Worm (Caenorhabditis elegans) whole organism, L4 larva: ENCODE measurements around the gene ttr-49.

Experiments used
- F44E2.7 ChIP-seq: fragments of 200-800 bp; sonication (Bioruptor generic); IDR thresholded peaks from 2 replicates; pipeline ENCODE4 v2.1.2; 2022; ENCODE audit warnings: missing genetic modification characterization, missing compliant biosample characterization
- Y105C5A.15 ChIP-seq: fragments of 200-800 bp; sonication (Bioruptor generic); IDR thresholded peaks from 2 replicates; pipeline ENCODE4 v1.3.6; 2022; ENCODE audit warnings: missing genetic modification characterization, missing compliant biosample characterization
- aha-1 ChIP-seq: fragments of 150-350 bp; peaks from one replicate; lab custom pipeline; 2014; ENCODE audit warnings: missing biosample characterization, missing genetic modification characterization
- aly-2 ChIP-seq: sonication (generic microtip); optimal IDR thresholded peaks from 2 replicates; lab custom pipeline; 2018; ENCODE audit warnings: missing biosample characterization, missing genetic modification characterization
- ama-1 ChIP-seq: fragments of 150-350 bp; optimal IDR thresholded peaks from 2 replicates; lab custom pipeline; 2014; ENCODE audit warnings: inconsistent platforms, mixed read lengths
- attf-4 ChIP-seq: sonication (generic microtip); optimal IDR thresholded peaks from 3 replicates; lab custom pipeline; 2017; ENCODE audit warnings: missing biosample characterization, missing genetic modification characterization
- ceh-20 ChIP-seq: fragments of 200-800 bp; sonication (Bioruptor generic); IDR thresholded peaks from 2 replicates; pipeline ENCODE4 v1.3.6; 2022; ENCODE audit warnings: missing genetic modification reagents, missing genetic modification characterization, missing compliant biosample characterization
- ceh-28 ChIP-seq: fragments of 150-350 bp; optimal IDR thresholded peaks from 2 replicates; lab custom pipeline; 2014; ENCODE audit warnings: missing biosample characterization, missing genetic modification reagents, missing genetic modification characterization
- ceh-32 ChIP-seq: sonication (generic microtip); optimal IDR thresholded peaks from 2 replicates; lab custom pipeline; 2016; ENCODE audit warnings: mild to moderate bottlenecking, missing genetic modification characterization, missing compliant biosample characterization; ENCODE audit not compliant: poor library complexity
- ceh-44 ChIP-seq: fragments of 200-800 bp; sonication (Bioruptor generic); IDR thresholded peaks from 2 replicates; pipeline ENCODE4 v1.3.6; 2022; ENCODE audit warnings: missing genetic modification reagents, missing genetic modification characterization, missing compliant biosample characterization
- ceh-82 ChIP-seq: sonication (generic microtip); optimal IDR thresholded peaks from 2 replicates; lab custom pipeline; 2017; ENCODE audit warnings: missing biosample characterization, missing genetic modification characterization
- ces-1 ChIP-seq: fragments of 150-350 bp; sonication (generic microtip); optimal IDR thresholded peaks from 4 replicates; lab custom pipeline; 2014; ENCODE audit warnings: missing biosample characterization, missing genetic modification reagents, missing genetic modification characterization
- daf-12 ChIP-seq: fragments of 150-350 bp; optimal IDR thresholded peaks from 2 replicates; lab custom pipeline; 2014; ENCODE audit warnings: missing biosample characterization, missing genetic modification reagents, missing genetic modification characterization
- daf-16 ChIP-seq, 3 experiments: sonication (generic microtip); optimal IDR thresholded peaks; 2 replicates each; lab custom pipeline; 2016 to 2017; ENCODE audit warnings: missing genetic modification characterization in 3 of 3, missing genetic modification reagents in 3 of 3, mild to moderate bottlenecking in 2 of 3, missing compliant biosample characterization in 2 of 3, missing biosample characterization in 1 of 3, moderate library complexity in 1 of 3
- dmd-6 ChIP-seq: fragments of 200-800 bp; sonication (Bioruptor generic); IDR thresholded peaks from 2 replicates; pipeline ENCODE4 v1.3.6; 2022; ENCODE audit warnings: missing genetic modification reagents, missing genetic modification characterization, missing compliant biosample characterization
- dmd-8 ChIP-seq: fragments of 200-800 bp; sonication (Bioruptor generic); IDR thresholded peaks from 2 replicates; pipeline ENCODE4 v1.3.6; 2022; ENCODE audit warnings: missing genetic modification characterization, missing compliant biosample characterization
- dmd-9 ChIP-seq: fragments of 200-800 bp; sonication (Bioruptor generic); IDR thresholded peaks from 2 replicates; pipeline ENCODE4 v1.3.6; 2022; ENCODE audit warnings: missing genetic modification reagents, missing genetic modification characterization, missing compliant biosample characterization
- dve-1 ChIP-seq: sonication (generic microtip); optimal IDR thresholded peaks from 2 replicates; lab custom pipeline; 2017; ENCODE audit warnings: antibody characterized with exemption, mild to moderate bottlenecking, missing genetic modification characterization, missing compliant biosample characterization; ENCODE audit not compliant: insufficient read depth
- egl-27 ChIP-seq: sonication (generic microtip); optimal IDR thresholded peaks from 3 replicates; lab custom pipeline; 2017; ENCODE audit warnings: missing biosample characterization, missing genetic modification reagents, missing genetic modification characterization
- fkh-10 ChIP-seq: fragments of 150-350 bp; optimal IDR thresholded peaks from 2 replicates; lab custom pipeline; 2014; ENCODE audit warnings: missing biosample characterization, missing genetic modification reagents, missing genetic modification characterization
- hif-1 ChIP-seq, 2 experiments: sonication (generic microtip); optimal IDR thresholded peaks; 2 replicates each; lab custom pipeline; 2016 to 2017; ENCODE audit warnings: missing compliant biosample characterization in 2 of 2, missing genetic modification characterization in 2 of 2, missing genetic modification reagents in 2 of 2, missing genotype in 2 of 2, mild to moderate bottlenecking in 1 of 2
- hlh-30 ChIP-seq: sonication (generic microtip); optimal IDR thresholded peaks from 2 replicates; lab custom pipeline; 2017; ENCODE audit warnings: antibody characterized with exemption, mild to moderate bottlenecking, missing genetic modification characterization, missing compliant biosample characterization; ENCODE audit not compliant: insufficient read depth
- hmg-1.1 ChIP-seq: fragments of 200-800 bp; sonication (Bioruptor generic); IDR thresholded peaks from 2 replicates; pipeline ENCODE4 v1.3.6; 2022; ENCODE audit warnings: missing genetic modification reagents, missing genetic modification characterization, missing compliant biosample characterization
- lim-7 ChIP-seq: fragments of 200-800 bp; sonication (Bioruptor generic); IDR thresholded peaks from 2 replicates; pipeline ENCODE4 v1.3.6; 2022; ENCODE audit warnings: missing genetic modification characterization, missing compliant biosample characterization
- lin-15B ChIP-seq: fragments of 150-350 bp; sonication (generic microtip); optimal IDR thresholded peaks from 3 replicates; lab custom pipeline; 2014; ENCODE audit warnings: missing biosample characterization, missing genetic modification characterization
- lin-38 ChIP-seq: fragments of 200-800 bp; sonication (Bioruptor generic); IDR thresholded peaks from 2 replicates; pipeline ENCODE4 v1.3.6; 2022; ENCODE audit warnings: missing genetic modification reagents, missing genetic modification characterization, missing compliant biosample characterization
- lsy-2 ChIP-seq, 2 experiments: fragments of 150-350 bp in 1 of 2; sonication (generic microtip) in 1 of 2; optimal IDR thresholded peaks; 2 replicates each; lab custom pipeline; 2014 to 2017; ENCODE audit warnings: missing biosample characterization in 2 of 2, missing genetic modification characterization in 2 of 2
- madf-9 ChIP-seq: fragments of 200-800 bp; sonication (Bioruptor generic); conservative IDR thresholded peaks from 2 replicates; pipeline ENCODE4 v1.3.6; 2022; ENCODE audit warnings: missing genetic modification reagents, missing genetic modification characterization, missing compliant biosample characterization
- mdl-1 ChIP-seq, 2 experiments: fragments of 150-350 bp in 1 of 2; sonication (generic microtip) in 1 of 2; optimal IDR thresholded peaks; 2 replicates each; lab custom pipeline; 2014 to 2017; ENCODE audit warnings: missing biosample characterization in 2 of 2, missing genetic modification characterization in 2 of 2
- mxl-3 ChIP-seq: fragments of 200-800 bp; sonication (Bioruptor generic); optimal IDR thresholded peaks from 2 replicates; lab custom pipeline; 2018; ENCODE audit warnings: mild to moderate bottlenecking, missing genetic modification characterization, missing compliant biosample characterization
- nhr-237 ChIP-seq: sonication (generic microtip); optimal IDR thresholded peaks from 2 replicates; lab custom pipeline; 2017; ENCODE audit warnings: missing biosample characterization, missing genetic modification characterization
- nhr-48 ChIP-seq: sonication (generic microtip); optimal IDR thresholded peaks from 2 replicates; lab custom pipeline; 2016; ENCODE audit warnings: mild to moderate bottlenecking, missing genetic modification characterization, missing compliant biosample characterization
- nhr-77 ChIP-seq: fragments of 150-350 bp; optimal IDR thresholded peaks from 2 replicates; lab custom pipeline; 2014; ENCODE audit warnings: missing biosample characterization, missing genetic modification characterization
- pha-4 ChIP-seq, 2 experiments: fragments of 150-350 bp in 1 of 2; fragments of 200-800 bp in 1 of 2; sonication (Bioruptor generic) in 1 of 2; IDR thresholded peaks in 1 of 2; optimal IDR thresholded peaks in 1 of 2; 2 replicates each; pipeline versions ENCODE4 v1.3.6 to Lab custom; 2014 to 2022; ENCODE audit warnings: missing genetic modification characterization in 2 of 2, missing genetic modification reagents in 2 of 2, missing biosample characterization in 1 of 2, missing compliant biosample characterization in 1 of 2
- rbr-2 ChIP-seq: sonication (generic microtip); optimal IDR thresholded peaks from 2 replicates; lab custom pipeline; 2016; ENCODE audit warnings: missing genotype, missing genetic modification characterization, missing compliant biosample characterization
- set-16 ChIP-seq: fragments of 200-800 bp; sonication (Bioruptor generic); IDR thresholded peaks from 2 replicates; pipeline ENCODE4 v1.3.6; 2022; ENCODE audit warnings: missing genetic modification reagents, missing genetic modification characterization, missing compliant biosample characterization
- snpc-4 ChIP-seq: fragments of 150-350 bp; optimal IDR thresholded peaks from 2 replicates; lab custom pipeline; 2014; ENCODE audit warnings: missing biosample characterization, missing genetic modification characterization
- spr-3 ChIP-seq: fragments of 200-800 bp; sonication (Bioruptor generic); optimal IDR thresholded peaks from 2 replicates; lab custom pipeline; 2018; ENCODE audit warnings: mild to moderate bottlenecking, missing genetic modification characterization, missing compliant biosample characterization
- unc-130 ChIP-seq: sonication (generic microtip); optimal IDR thresholded peaks from 2 replicates; lab custom pipeline; 2016; ENCODE audit warnings: missing genetic modification reagents, missing genetic modification characterization, missing compliant biosample characterization
- unc-39 ChIP-seq: sonication (generic microtip); optimal IDR thresholded peaks from 2 replicates; lab custom pipeline; 2017; ENCODE audit warnings: missing biosample characterization, missing genetic modification characterization
- zfp-2 ChIP-seq: sonication (generic microtip); optimal IDR thresholded peaks from 2 replicates; lab custom pipeline; 2016; ENCODE audit warnings: mild to moderate bottlenecking, missing genetic modification characterization, missing compliant biosample characterization
- zip-11 ChIP-seq: fragments of 200-800 bp; sonication (Bioruptor generic); IDR thresholded peaks from 2 replicates; pipeline ENCODE4 v1.3.6; 2022; ENCODE audit warnings: missing genetic modification characterization, missing compliant biosample characterization
- zip-2 ChIP-seq: fragments of 150-350 bp; optimal IDR thresholded peaks from 2 replicates; lab custom pipeline; 2014; ENCODE audit warnings: missing biosample characterization, missing genetic modification characterization
- ztf-11 ChIP-seq: fragments of 150-350 bp; optimal IDR thresholded peaks from 2 replicates; lab custom pipeline; 2014; ENCODE audit warnings: missing biosample characterization, missing genetic modification characterization

The ttr-49 gene

DNA sequence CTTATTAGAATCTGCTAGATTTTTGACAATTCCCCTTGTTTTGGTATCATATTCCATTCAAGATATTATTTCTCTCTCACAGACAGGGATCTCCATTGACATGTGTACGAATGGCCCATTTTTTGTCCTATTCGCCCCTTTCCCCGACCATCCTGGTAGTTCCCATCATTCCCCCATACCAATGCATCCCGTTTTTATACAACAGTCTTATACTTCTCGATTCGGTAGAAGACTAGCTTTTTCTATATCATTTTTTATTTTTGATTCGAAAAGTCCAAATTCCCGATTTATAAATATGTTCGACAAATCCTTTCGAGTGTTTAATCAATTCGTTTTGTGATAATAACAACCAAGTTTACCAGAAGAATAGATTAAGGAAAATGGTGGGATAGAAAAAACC lies 29.4 kb downstream of the ttr-49 start:
- TF ChIP-seq nhr-77 (tag; lab: Kevin White, UChicago) = peak; percentile 56
- peak; percentile 34 for TF ChIP-seq ama-1 (lab: Kevin White, UChicago)
- TF ChIP-seq zip-11 (GFP tag; lab: Robert Waterston, UW) = no peak

DNA sequence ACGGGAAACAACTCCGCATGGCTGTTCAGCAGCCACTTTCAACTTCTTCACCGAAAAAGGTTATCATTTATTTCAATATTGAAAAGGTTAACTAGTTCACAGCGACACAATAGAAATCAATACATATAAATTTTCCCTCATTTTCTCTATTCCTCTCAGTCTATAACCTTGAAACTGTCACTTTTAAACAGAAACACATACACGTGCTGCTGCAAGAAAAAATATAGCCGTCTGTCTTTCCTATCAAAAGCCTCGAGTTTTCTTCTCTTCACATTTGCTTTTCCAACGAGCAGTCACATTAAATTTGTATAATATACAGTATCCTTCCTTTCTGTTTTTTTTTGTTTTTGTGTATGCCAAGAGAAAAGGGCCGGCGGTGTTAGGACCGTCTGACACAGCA lies 32.1 kb downstream of the ttr-49 start:
- TF ChIP-seq unc-39 (tag; lab: Kevin White, UChicago) = no peak
- peak; percentile 4 to 42 for TF ChIP-seq mdl-1 (tag; optimal IDR thresholded peaks at IDR 0.05; lab: Kevin White, UChicago)
- no peak for TF ChIP-seq lin-38 (GFP tag; lab: Robert Waterston, UW)
- TF ChIP-seq hif-1 (tag; optimal IDR thresholded peaks at IDR 0.05; lab: Kevin White, UChicago) = no peak
- TF ChIP-seq dve-1 (tag; lab: Kevin White, UChicago) = peak; percentile 6
- peak; percentile 56 for TF ChIP-seq hlh-30 (tag; lab: Kevin White, UChicago)
- TF ChIP-seq dmd-9 (GFP tag; lab: Robert Waterston, UW) = no peak
- TF ChIP-seq mxl-3 = peak; percentile 56
- TF ChIP-seq Y105C5A.15 (GFP tag; lab: Robert Waterston, UW) = no peak
- TF ChIP-seq daf-16 (GFP tag; optimal IDR thresholded peaks at IDR 0.05; lab: Kevin White, UChicago) = no peak
- TF ChIP-seq daf-16 (tag; optimal IDR thresholded peaks at IDR 0.05; lab: Kevin White, UChicago) = no peak
- TF ChIP-seq ceh-28 (tag; lab: Kevin White, UChicago) = no peak
- peak; percentile 53 for TF ChIP-seq aha-1 (tag; lab: Kevin White, UChicago)

- TF ChIP-seq nhr-237 = no peak
- no peak for TF ChIP-seq ceh-32 (tag; lab: Kevin White, UChicago)
- TF ChIP-seq zfp-2 (tag; lab: Kevin White, UChicago) = no peak
- no peak for TF ChIP-seq madf-9 (GFP tag; lab: Robert Waterston, UW)
- no peak for TF ChIP-seq zip-11 (GFP tag; lab: Robert Waterston, UW)
- TF ChIP-seq ceh-44 (GFP tag; lab: Robert Waterston, UW) = no peak
- no peak for TF ChIP-seq pha-4 (GFP tag; IDR thresholded peaks at IDR 0.05; lab: Robert Waterston, UW)
- TF ChIP-seq pha-4 (tag; optimal IDR thresholded peaks at IDR 0.05; lab: Kevin White, UChicago) = no peak
- TF ChIP-seq ztf-11 (tag; lab: Kevin White, UChicago) = no peak
- TF ChIP-seq snpc-4 (tag; lab: Kevin White, UChicago) = no peak
- no peak for TF ChIP-seq unc-130
- TF ChIP-seq ceh-82 (tag; lab: Kevin White, UChicago) = no peak
- TF ChIP-seq daf-12 (tag; lab: Kevin White, UChicago) = no peak
- TF ChIP-seq zip-2 = no peak
- TF ChIP-seq F44E2.7 (GFP tag; lab: Robert Waterston, UW) = no peak
- no peak for TF ChIP-seq lim-7 (GFP tag; lab: Robert Waterston, UW)
- TF ChIP-seq rbr-2 (tag; lab: Kevin White, UChicago) = no peak
These were observed 33.4 kb downstream of the ttr-49 start, which contains the start of gene tag-153 for ce11 chrV:9322886-9323285. Gene tag-153, plus strand, starts transcription at chrV:9323085.

DNA sequence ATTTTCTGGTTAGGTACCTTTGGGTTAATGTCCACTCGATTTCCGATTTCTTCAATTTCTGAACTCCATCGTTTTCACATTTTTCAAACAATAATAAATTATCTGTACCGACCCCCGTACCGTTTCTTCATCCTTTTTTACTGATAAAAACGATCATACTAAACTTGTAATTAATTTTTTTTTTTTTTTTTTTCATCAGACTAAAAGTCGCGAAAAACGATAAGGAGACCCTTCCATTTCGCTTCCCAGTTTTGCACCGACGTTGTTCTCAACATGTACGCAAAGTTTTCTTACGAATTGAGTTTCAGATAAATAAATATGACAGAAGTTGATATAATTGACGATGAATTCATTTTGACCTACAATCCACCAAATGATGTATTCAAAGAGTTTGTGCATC lies 35.1 kb downstream of the ttr-49 start, which contains the start of gene F44A2.7:
Gene F44A2.7 (plus strand): TSS at position 301 of the 400 bp plus-strand sequence.
- 0 out of 2 replicates have a peak, but pooled peaks have one; percentile 21 for TF ChIP-seq dmd-6
- TF ChIP-seq ces-1 (GFP tag; lab: Kevin White, UChicago) = no peak
- no peak for TF ChIP-seq lsy-2 (tag; optimal IDR thresholded peaks at IDR 0.05; lab: Kevin White, UChicago)

ce11 chrV:9318046-9318445 lies 38.3 kb downstream of the ttr-49 start, which contains the start of gene kvs-3:
Gene kvs-3, plus strand, starts transcription at chrV:9318311.
- TF ChIP-seq lim-7 (GFP tag; lab: Robert Waterston, UW) (peak; percentile 98; the same call in 1 of the 2 replicates), dmd-8 (GFP tag; lab: Robert Waterston, UW) (peak; percentile 99), hmg-1.1 (peak; percentile 91), aly-2 (tag; lab: Kevin White, UChicago) (no peak), attf-4 (tag; lab: Kevin White, UChicago) (no peak), F44E2.7 (GFP tag; lab: Robert Waterston, UW) (peak; percentile 96), ceh-20 (GFP tag; lab: Robert Waterston, UW) (peak; percentile 80), nhr-48 (tag; lab: Kevin White, UChicago) (peak; percentile 55), ces-1 (GFP tag; lab: Kevin White, UChicago) (no peak), zip-2 (peak; percentile 37), lin-15B (tag; lab: Kevin White, UChicago) (no peak), set-16 (GFP tag; lab: Robert Waterston, UW) (no peak), zip-11 (GFP tag; lab: Robert Waterston, UW) (peak; percentile 82; the same call in 1 of the 2 replicates), spr-3 (GFP tag; lab: Kevin White, UChicago) (peak; percentile 89), egl-27 (no peak), fkh-10 (no peak)
